Worm (Caenorhabditis elegans): ENCODE measurements around the gene cyp-32B1.

DNA sequence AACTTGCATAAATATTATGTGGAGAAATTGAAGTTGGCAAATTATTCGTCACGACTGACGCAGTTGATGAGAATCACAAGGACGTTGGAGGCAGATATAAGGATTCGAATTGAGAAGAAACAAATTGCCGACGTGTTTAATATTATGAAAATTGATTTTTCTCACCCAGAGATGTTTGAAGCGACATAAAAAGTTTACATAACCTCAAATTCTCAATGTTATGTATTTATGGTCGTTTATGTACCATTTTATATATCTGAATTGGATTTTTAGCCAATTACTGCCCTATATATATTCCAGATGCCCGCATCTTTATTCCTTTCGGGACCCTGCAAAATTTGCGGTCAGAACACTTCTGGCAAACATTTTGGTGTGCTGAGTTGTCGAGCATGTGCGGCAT is 27.6 kb upstream of the cyp-32B1 start, which contains the start of gene nhr-126:
- TF ChIP-seq unc-39 (tag; optimal IDR thresholded peaks at IDR 0.05) (no peak), jun-1 (tag; optimal IDR thresholded peaks at IDR 0.05) (no peak), nhr-76 (tag; optimal IDR thresholded peaks at IDR 0.05) (no peak), lin-39 (tag; optimal IDR thresholded peaks at IDR 0.05) (no peak), nhr-237 (tag; optimal IDR thresholded peaks at IDR 0.05) (no peak), pha-4 (tag; optimal IDR thresholded peaks at IDR 0.05) (no peak), fos-1 (tag; optimal IDR thresholded peaks at IDR 0.05) (no peak), nfya-1 (tag; optimal IDR thresholded peaks at IDR 0.05; ENCODE audit: insufficient read depth) (no peak), nhr-28 (tag; optimal IDR thresholded peaks at IDR 0.05) (no peak), egl-27 (tag; optimal IDR thresholded peaks at IDR 0.05) (no peak), aly-2 (tag; optimal IDR thresholded peaks at IDR 0.05) (no peak), hmg-11 (tag; optimal IDR thresholded peaks at IDR 0.05) (no peak), elt-2 (tag; optimal IDR thresholded peaks at IDR 0.05) (no peak)
